Worm (Caenorhabditis elegans): ENCODE data around the gene C08F11.7.
A peak's percentile ranks its signal among the peaks of the same experiment; 100 is the strongest.

ce11 chrIV:13673504-13673903 lies 36.4 kb downstream of the C08F11.7 start, which contains the start of gene oac-48:
- no peak for TF ChIP-seq ama-1 (optimal IDR thresholded peaks at IDR 0.05)
- TF ChIP-seq lsy-2 (tag; optimal IDR thresholded peaks at IDR 0.05), result no peak
- TF ChIP-seq unc-62 (GFP tag; optimal IDR thresholded peaks at IDR 0.05 in 1 of 2), result peak in 1 of 2 experiments; percentile 38
- TF ChIP-seq unc-62 (tag; optimal IDR thresholded peaks at IDR 0.05), result no peak
- no peak for TF ChIP-seq lin-15B (tag; optimal IDR thresholded peaks at IDR 0.05)
- TF ChIP-seq aha-1 (tag), result no peak
- TF ChIP-seq ceh-28 (tag; optimal IDR thresholded peaks at IDR 0.05), result no peak
- TF ChIP-seq nhr-25 (tag; optimal IDR thresholded peaks at IDR 0.05; ENCODE audit: borderline replicate concordance, insufficient read depth), result no peak
- no peak for TF ChIP-seq nhr-11 (tag; optimal IDR thresholded peaks at IDR 0.05)
- TF ChIP-seq ztf-11 (tag; optimal IDR thresholded peaks at IDR 0.05), result no peak
- no peak for TF ChIP-seq nhr-77 (tag; optimal IDR thresholded peaks at IDR 0.05)
- TF ChIP-seq nhr-28 (tag; optimal IDR thresholded peaks at IDR 0.05), result no peak
- TF ChIP-seq unc-39 (tag; optimal IDR thresholded peaks at IDR 0.05), result no peak
- TF ChIP-seq lin-13 (GFP tag; optimal IDR thresholded peaks at IDR 0.05), result no peak

All from whole organism, L4 larva.